Worm (Caenorhabditis elegans): Measurements from ENCODE around the gene twk-31.

DNA sequence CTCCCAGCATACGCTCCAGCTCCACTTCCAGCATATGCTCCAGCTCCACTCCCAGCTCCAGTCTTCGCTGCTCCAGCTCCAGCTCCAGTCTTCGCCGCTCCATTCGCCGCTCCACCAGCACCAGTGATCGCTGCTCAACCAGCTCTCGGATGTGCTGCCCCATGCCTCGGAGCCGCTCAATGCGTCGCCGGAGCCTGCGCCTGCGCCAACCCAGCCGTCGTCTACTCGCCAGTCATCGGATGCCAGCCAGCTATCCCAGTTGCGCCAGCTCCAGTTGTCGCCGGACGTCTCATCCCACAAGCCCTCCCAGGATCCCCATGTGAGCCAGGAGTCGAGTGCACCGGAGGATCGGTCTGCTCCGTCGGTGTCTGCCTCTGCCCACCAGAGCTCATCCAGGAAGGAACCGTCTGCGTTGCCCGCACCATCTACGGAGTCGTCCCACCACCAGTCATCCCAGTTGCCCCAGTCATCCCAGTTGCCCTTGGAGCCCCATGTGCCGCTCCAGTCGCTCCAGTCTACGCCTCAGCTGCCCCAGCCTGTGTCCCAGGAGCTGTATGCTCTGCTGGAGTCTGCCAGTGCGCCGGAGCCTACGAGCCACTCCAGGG, 17.2 kb downstream of the twk-31 start:
- peak; percentile 36 for TF ChIP-seq ceh-9 (tag; optimal IDR thresholded peaks at IDR 0.05)
- no peak for TF ChIP-seq lim-6 (tag; optimal IDR thresholded peaks at IDR 0.05)
- no peak for TF ChIP-seq ama-1 (optimal IDR thresholded peaks at IDR 0.05)
- TF ChIP-seq fkh-10 (GFP tag; optimal IDR thresholded peaks at IDR 0.05), result no peak
